Fruit fly (Drosophila melanogaster) Kc167 (cell line): ENCODE data around the gene CG14817.

Experiments used
- Myc ChIP-seq: fragments of >200 bp; optimal IDR thresholded peaks from 2 replicates; lab custom pipeline; 2017; ENCODE audit warnings: missing external identifiers
- Sin3A ChIP-seq: fragments of >200 bp; optimal IDR thresholded peaks from 2 replicates; lab custom pipeline; 2018; ENCODE audit warnings: missing external identifiers
- h ChIP-seq: fragments of >200 bp; optimal IDR thresholded peaks from 3 replicates; lab custom pipeline; 2018; ENCODE audit warnings: missing external identifiers
- insv ChIP-seq: fragments of >200 bp; optimal IDR thresholded peaks from 3 replicates; lab custom pipeline; 2018; ENCODE audit warnings: missing external identifiers
- psq ChIP-seq: fragments of >200 bp; optimal IDR thresholded peaks from 2 replicates; lab custom pipeline; 2017; ENCODE audit warnings: missing external identifiers
- ttk ChIP-seq: sonication (Bioruptor generic); optimal IDR thresholded peaks from 2 replicates; lab custom pipeline; 2017; ENCODE audit warnings: missing external identifiers

DNA sequence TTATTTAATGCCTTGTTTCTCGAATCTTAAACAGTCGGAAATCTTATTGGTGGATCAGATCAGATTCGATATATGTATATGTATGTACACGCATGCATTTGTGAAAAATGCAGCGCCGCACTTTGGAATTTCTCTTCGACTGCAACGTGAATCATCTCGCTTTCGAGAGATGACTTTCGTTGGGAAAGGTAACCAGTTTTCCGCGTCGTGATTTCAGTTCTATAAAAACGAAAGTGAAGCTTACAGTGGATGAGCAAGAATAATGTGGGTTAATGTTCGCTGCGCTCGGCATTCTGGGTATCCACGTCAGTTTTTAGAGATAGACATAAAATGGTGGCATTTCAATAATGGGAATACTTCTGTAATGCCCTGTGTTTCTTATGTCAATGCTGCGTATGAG is 20.5 kb downstream of the CG14817 start:
- TF ChIP-seq ttk (lab: Kevin White, UChicago) = no peak
- no peak for TF ChIP-seq insv (lab: Kevin White, UChicago)
- no peak for TF ChIP-seq psq (lab: Kevin White, UChicago)
- TF ChIP-seq h (lab: Kevin White, UChicago) = no peak
- TF ChIP-seq Myc (lab: Kevin White, UChicago) = no peak
- TF ChIP-seq Sin3A (lab: Kevin White, UChicago) = no peak
